Worm (Caenorhabditis elegans): Measurements from ENCODE around the gene kin-15.

DNA sequence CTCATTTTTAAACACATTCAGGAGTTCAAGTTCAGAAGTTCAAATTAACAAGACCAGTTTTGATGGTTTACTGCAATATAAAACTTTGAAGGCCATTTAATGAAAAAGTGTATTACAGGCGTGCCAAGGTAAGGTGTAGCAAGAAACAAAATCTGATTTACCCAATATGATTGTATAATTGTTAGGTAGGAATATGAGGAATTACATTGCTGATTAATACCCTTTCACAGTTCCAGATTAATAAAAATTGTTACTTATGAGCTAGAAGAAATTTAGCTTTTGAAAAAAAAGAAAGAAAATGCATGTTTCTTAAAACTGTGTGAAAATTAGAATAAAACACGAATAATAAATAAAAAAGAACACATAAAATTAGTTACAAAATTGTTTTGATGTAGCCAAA, at the start of gene kin-15:
- no peak for TF ChIP-seq tbx-37 (GFP tag; conservative IDR thresholded peaks at IDR 0.05)
- no peak for TF ChIP-seq B0310.2 (tag; optimal IDR thresholded peaks at IDR 0.05)
- TF ChIP-seq aly-1 (tag; optimal IDR thresholded peaks at IDR 0.05) = no peak
- TF ChIP-seq flt-1 (GFP tag; IDR thresholded peaks at IDR 0.05) = no peak

All from whole organism, early embryonic.